Worm (Caenorhabditis elegans) whole organism, late embryonic: ENCODE data around the gene Y54G2A.45.

Experiments
- F13H6.1 ChIP-seq: sonication (generic microtip); optimal IDR thresholded peaks from 2 replicates; lab custom pipeline; 2016; ENCODE audit warnings: missing genetic modification characterization, missing compliant biosample characterization
- K02D7.2 ChIP-seq: sonication (generic microtip); optimal IDR thresholded peaks from 2 replicates; lab custom pipeline; 2017; ENCODE audit warnings: mild to moderate bottlenecking, missing genetic modification characterization, missing compliant biosample characterization
- K09A11.1 ChIP-seq: sonication (generic microtip); optimal IDR thresholded peaks from 2 replicates; lab custom pipeline; 2017; ENCODE audit warnings: antibody characterized with exemption, mild to moderate bottlenecking, missing genetic modification characterization, missing compliant biosample characterization; ENCODE audit not compliant: insufficient read depth
- ceh-14 ChIP-seq: sonication (generic microtip); optimal IDR thresholded peaks from 2 replicates; lab custom pipeline; 2016; ENCODE audit warnings: missing genotype, missing genetic modification characterization, missing compliant biosample characterization
- ceh-18 ChIP-seq: sonication (generic microtip); optimal IDR thresholded peaks from 2 replicates; lab custom pipeline; 2016; ENCODE audit warnings: missing genetic modification characterization, missing compliant biosample characterization
- ceh-31 ChIP-seq: sonication (generic microtip); optimal IDR thresholded peaks from 2 replicates; lab custom pipeline; 2016; ENCODE audit warnings: missing genetic modification characterization, missing compliant biosample characterization
- ceh-45 ChIP-seq: fragments of 200-800 bp; sonication (Bioruptor generic); IDR thresholded peaks from 2 replicates; pipeline ENCODE4 v1.3.6; 2022; ENCODE audit warnings: missing genetic modification reagents, missing genetic modification characterization, missing compliant biosample characterization
- ceh-9 ChIP-seq: sonication (generic microtip); optimal IDR thresholded peaks from 2 replicates; lab custom pipeline; 2016; ENCODE audit warnings: mild to moderate bottlenecking, missing genetic modification characterization, inconsistent platforms, missing compliant biosample characterization
- che-1 ChIP-seq: sonication (generic microtip); optimal IDR thresholded peaks from 2 replicates; lab custom pipeline; 2016; ENCODE audit warnings: mild to moderate bottlenecking, missing genetic modification characterization, missing compliant biosample characterization
- dmd-4 ChIP-seq: sonication (generic microtip); optimal IDR thresholded peaks from 2 replicates; lab custom pipeline; 2016; ENCODE audit warnings: borderline replicate concordance, missing genetic modification characterization, missing compliant biosample characterization
- elt-4 ChIP-seq: sonication (generic microtip); optimal IDR thresholded peaks from 2 replicates; lab custom pipeline; 2016; ENCODE audit warnings: missing genetic modification characterization, missing compliant biosample characterization
- ets-4 ChIP-seq: sonication (generic microtip); optimal IDR thresholded peaks from 2 replicates; lab custom pipeline; 2016; ENCODE audit warnings: missing genetic modification characterization, missing compliant biosample characterization
- eyg-1 ChIP-seq: sonication (generic microtip); optimal IDR thresholded peaks from 2 replicates; lab custom pipeline; 2016; ENCODE audit warnings: missing genotype, missing genetic modification characterization, missing compliant biosample characterization
- fkh-10 ChIP-seq: fragments of 150-350 bp; optimal IDR thresholded peaks from 2 replicates; lab custom pipeline; 2014; ENCODE audit warnings: missing biosample characterization, missing genetic modification reagents, missing genetic modification characterization
- fkh-6 ChIP-seq: sonication (generic microtip); optimal IDR thresholded peaks from 2 replicates; lab custom pipeline; 2016; ENCODE audit warnings: missing genetic modification characterization, missing compliant biosample characterization
- hlh-8 ChIP-seq: sonication (generic microtip); optimal IDR thresholded peaks from 2 replicates; lab custom pipeline; 2016; ENCODE audit warnings: missing genotype, missing genetic modification characterization, missing compliant biosample characterization
- lim-6 ChIP-seq: sonication (generic microtip); optimal IDR thresholded peaks from 2 replicates; lab custom pipeline; 2016; ENCODE audit warnings: missing genetic modification characterization, missing compliant biosample characterization
- lin-11 ChIP-seq: fragments of 200-800 bp; sonication (Bioruptor generic); optimal IDR thresholded peaks from 2 replicates; lab custom pipeline; 2018; ENCODE audit warnings: mild to moderate bottlenecking, missing genetic modification characterization, missing compliant biosample characterization
- mec-3 ChIP-seq: sonication (generic microtip); optimal IDR thresholded peaks from 2 replicates; lab custom pipeline; 2016; ENCODE audit warnings: borderline replicate concordance, missing genetic modification characterization, missing compliant biosample characterization
- nfya-1 ChIP-seq: sonication (generic microtip); optimal IDR thresholded peaks from 2 replicates; lab custom pipeline; 2017; ENCODE audit warnings: missing genetic modification characterization, mild to moderate bottlenecking, missing compliant biosample characterization, antibody characterized with exemption, moderate library complexity
- odd-2 ChIP-seq: sonication (generic microtip); optimal IDR thresholded peaks from 2 replicates; lab custom pipeline; 2017; ENCODE audit warnings: antibody characterized with exemption, mild to moderate bottlenecking, missing genetic modification characterization, missing compliant biosample characterization
- pax-1 ChIP-seq: fragments of 150-350 bp; optimal IDR thresholded peaks from 2 replicates; lab custom pipeline; 2014; ENCODE audit warnings: missing biosample characterization, missing genetic modification characterization
- pha-2 ChIP-seq: sonication (generic microtip); optimal IDR thresholded peaks from 2 replicates; lab custom pipeline; 2017; ENCODE audit warnings: mild to moderate bottlenecking, missing genetic modification characterization, missing compliant biosample characterization
- pha-4 ChIP-seq: fragments of 150-350 bp; optimal IDR thresholded peaks from 2 replicates; lab custom pipeline; 2018; ENCODE audit warnings: missing biosample characterization, missing genetic modification reagents, missing genetic modification characterization
- pqm-1 ChIP-seq: sonication (generic microtip); optimal IDR thresholded peaks from 2 replicates; lab custom pipeline; 2016; ENCODE audit warnings: missing genetic modification characterization, missing compliant biosample characterization
- pros-1 ChIP-seq: fragments of 150-350 bp; optimal IDR thresholded peaks from 2 replicates; lab custom pipeline; 2014; ENCODE audit warnings: missing biosample characterization, missing genetic modification reagents, missing genetic modification characterization
- rnt-1 ChIP-seq: sonication (generic microtip); optimal IDR thresholded peaks from 2 replicates; lab custom pipeline; 2016; ENCODE audit warnings: missing genetic modification characterization, missing compliant biosample characterization
- syd-9 ChIP-seq: sonication (generic microtip); optimal IDR thresholded peaks from 2 replicates; lab custom pipeline; 2016; ENCODE audit warnings: mild to moderate bottlenecking, missing genetic modification characterization, moderate library complexity, missing compliant biosample characterization
- tbx-7 ChIP-seq: sonication (generic microtip); optimal IDR thresholded peaks from 2 replicates; lab custom pipeline; 2016; ENCODE audit warnings: missing genotype, missing genetic modification characterization, missing compliant biosample characterization
- ttx-3 ChIP-seq: sonication (generic microtip); optimal IDR thresholded peaks from 2 replicates; lab custom pipeline; 2016; ENCODE audit warnings: missing genetic modification reagents, missing genetic modification characterization, missing compliant biosample characterization
- unc-3 ChIP-seq, 2 experiments: fragments of 200-800 bp in 1 of 2; sonication (Bioruptor generic) in 1 of 2; sonication (generic microtip) in 1 of 2; conservative IDR thresholded peaks in 1 of 2; optimal IDR thresholded peaks in 1 of 2; 2 replicates each; pipeline versions ENCODE4 v1.3.6 to Lab custom; 2016 to 2022; ENCODE audit warnings: missing compliant biosample characterization in 2 of 2, missing genetic modification characterization in 2 of 2, missing genetic modification reagents in 1 of 2
- unc-86 ChIP-seq: sonication (generic microtip); optimal IDR thresholded peaks from 2 replicates; lab custom pipeline; 2016; ENCODE audit warnings: missing genetic modification characterization, missing compliant biosample characterization
- zip-5 ChIP-seq: sonication (generic microtip); optimal IDR thresholded peaks from 2 replicates; lab custom pipeline; 2016; ENCODE audit warnings: missing genetic modification characterization, missing compliant biosample characterization

Y54G2A.45 gene

ce11 chrIV:2817038-2817437 lies 11.4 kb downstream of the Y54G2A.45 start:
- TF ChIP-seq hlh-8 (tag; lab: Kevin White, UChicago) (no peak), pha-4 (tag; lab: Kevin White, UChicago) (no peak), eyg-1 (tag; lab: Kevin White, UChicago) (no peak), F13H6.1 (tag; lab: Kevin White, UChicago) (no peak), pros-1 (tag; lab: Kevin White, UChicago) (no peak), lin-11 (tag; lab: Kevin White, UChicago) (no peak)
- TF ChIP-seq, all 69 proteins: peak for 0

DNA sequence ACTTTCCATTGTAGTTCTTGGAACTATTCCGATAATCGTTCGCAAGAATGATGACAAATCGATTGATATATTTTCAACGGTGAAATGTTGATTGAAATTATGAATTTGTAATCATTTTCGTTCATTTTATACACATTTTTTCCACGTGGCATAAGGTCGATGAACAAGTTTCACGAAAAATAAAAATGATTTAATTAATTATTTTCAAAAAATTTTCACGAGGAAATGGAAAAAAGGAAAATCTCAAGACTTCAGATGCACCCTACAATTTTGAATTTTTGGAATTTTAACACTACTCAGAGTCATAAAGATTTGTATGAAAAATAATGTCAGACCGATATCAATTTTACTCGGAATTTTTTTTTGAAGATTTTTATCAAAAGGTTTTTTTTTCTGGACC lies 14.0 kb downstream of the Y54G2A.45 start, which contains the start of gene Y54G2A.13:
Gene Y54G2A.13, minus strand, starts transcription at position 101 of the 400 bp plus-strand sequence.
- TF ChIP-seq pax-1 (tag; lab: Kevin White, UChicago) (no peak), ceh-14 (no peak), fkh-6 (no peak), hlh-8 (tag; lab: Kevin White, UChicago) (no peak), mec-3 (tag; lab: Kevin White, UChicago) (no peak), unc-3 (GFP tag; conservative IDR thresholded peaks at IDR 0.05; lab: Robert Waterston, UW) (no peak), unc-3 (tag; optimal IDR thresholded peaks at IDR 0.05; lab: Kevin White, UChicago) (no peak), F13H6.1 (tag; lab: Kevin White, UChicago) (no peak), pqm-1 (tag; lab: Kevin White, UChicago) (no peak)

DNA sequence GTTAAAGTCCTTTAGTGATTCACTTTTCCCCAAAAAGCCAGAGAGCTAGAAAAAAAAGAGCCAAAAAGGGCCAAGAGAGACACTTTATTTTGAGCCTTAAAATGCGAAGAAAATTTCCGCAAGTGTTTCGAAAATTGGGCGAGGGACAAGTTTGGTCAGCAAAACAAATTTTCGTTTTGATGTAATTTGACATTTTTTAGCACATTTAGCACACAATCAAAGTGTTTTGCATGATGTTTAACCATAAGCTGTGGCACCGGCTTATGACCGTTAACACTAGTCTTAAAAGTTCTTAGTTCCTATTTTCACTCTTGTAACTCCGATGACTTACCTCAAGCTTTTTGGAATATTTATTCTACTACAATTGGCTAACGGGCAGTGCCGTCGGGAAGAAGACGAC lies 14.8 kb downstream of the Y54G2A.45 start, which contains the start of gene Y54G2A.37:
Gene Y54G2A.37, plus strand, starts transcription at position 301 of the 400 bp plus-strand sequence.
- TF ChIP-seq pha-4 (tag; lab: Kevin White, UChicago) = no peak
- TF ChIP-seq ceh-45 (GFP tag; lab: Robert Waterston, UW) = no peak
- TF ChIP-seq pha-2 (tag; lab: Kevin White, UChicago) = no peak
- TF ChIP-seq nfya-1 (tag; lab: Kevin White, UChicago) = no peak
- TF ChIP-seq syd-9 (tag; lab: Kevin White, UChicago) = no peak
- TF ChIP-seq F13H6.1 (tag; lab: Kevin White, UChicago) = no peak
- TF ChIP-seq unc-3 (GFP tag; conservative IDR thresholded peaks at IDR 0.05; lab: Robert Waterston, UW) = no peak
- TF ChIP-seq unc-3 (tag; optimal IDR thresholded peaks at IDR 0.05; lab: Kevin White, UChicago) = no peak
- TF ChIP-seq elt-4 (tag; lab: Kevin White, UChicago) = no peak
- TF ChIP-seq che-1 = no peak
- TF ChIP-seq tbx-7 (tag; lab: Kevin White, UChicago) = no peak
- TF ChIP-seq zip-5 = no peak
- no peak for TF ChIP-seq ceh-18

DNA sequence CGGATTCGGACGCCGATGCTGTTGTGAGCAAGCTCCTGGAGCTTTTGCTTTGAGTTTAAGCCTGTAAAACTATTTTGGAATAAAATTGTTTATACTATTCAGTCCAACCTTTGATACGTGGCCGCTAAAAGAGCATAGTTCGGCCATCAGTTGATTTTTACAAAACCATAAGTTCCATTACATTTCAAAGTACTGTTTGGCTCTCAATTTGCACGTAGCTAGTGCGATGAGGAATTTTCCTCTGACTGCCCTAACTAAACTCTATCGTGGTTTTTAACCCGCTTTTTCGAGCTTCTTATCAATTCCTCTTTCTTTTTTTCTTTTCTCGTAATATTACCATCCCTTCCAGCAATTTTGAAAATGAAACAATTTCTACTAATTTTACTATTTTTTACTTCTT lies 17.8 kb downstream of the Y54G2A.45 start, which contains the start of gene clec-80:
Gene clec-80, plus strand, starts transcription at position 301 of the 400 bp plus-strand sequence.
- TF ChIP-seq K02D7.2 (tag; lab: Kevin White, UChicago) (no peak), K09A11.1 (tag; lab: Kevin White, UChicago) (no peak), dmd-4 (no peak), fkh-6 (no peak), eyg-1 (tag; lab: Kevin White, UChicago) (no peak), unc-86 (no peak), pha-4 (tag; lab: Kevin White, UChicago) (no peak), ceh-31 (tag; lab: Kevin White, UChicago) (no peak), odd-2 (tag; lab: Kevin White, UChicago) (no peak), ets-4 (no peak), ttx-3 (tag; lab: Kevin White, UChicago) (no peak), tbx-7 (tag; lab: Kevin White, UChicago) (no peak), ceh-18 (no peak), lim-6 (tag; lab: Kevin White, UChicago) (no peak), fkh-10 (GFP tag; lab: Kevin White, UChicago) (no peak), pqm-1 (tag; lab: Kevin White, UChicago) (no peak), rnt-1 (tag; lab: Kevin White, UChicago) (no peak), ceh-9 (tag; lab: Kevin White, UChicago) (no peak)
